Worm (Caenorhabditis elegans) whole organism, L4 larva: ENCODE results near the gene C14C11.2.

ENCODE experiments used
- F26F4.8 ChIP-seq: fragments of 200-800 bp; sonication (Bioruptor generic); conservative IDR thresholded peaks from 2 replicates; pipeline ENCODE4 v1.3.6; 2022; ENCODE audit warnings: missing genetic modification characterization, missing compliant biosample characterization
- F37D6.2 ChIP-seq: sonication (generic microtip); optimal IDR thresholded peaks from 2 replicates; lab custom pipeline; 2016; ENCODE audit warnings: mild to moderate bottlenecking, missing genetic modification characterization, missing compliant biosample characterization
- F49E8.2 ChIP-seq: sonication (generic microtip); optimal IDR thresholded peaks from 2 replicates; lab custom pipeline; 2016; ENCODE audit warnings: missing compliant biosample characterization, mild to moderate bottlenecking, missing genetic modification characterization, borderline replicate concordance
- T20F7.1 ChIP-seq: fragments of 200-800 bp; sonication (Bioruptor generic); optimal IDR thresholded peaks from 2 replicates; lab custom pipeline; 2018; ENCODE audit warnings: mild to moderate bottlenecking, missing genetic modification characterization, missing compliant biosample characterization
- T26A8.4 ChIP-seq: fragments of 200-800 bp; sonication (Bioruptor generic); IDR thresholded peaks from 2 replicates; pipeline ENCODE4 v1.3.6; 2022; ENCODE audit warnings: missing genetic modification characterization, missing compliant biosample characterization
- Y48G9A.11 ChIP-seq: fragments of 200-800 bp; sonication (Bioruptor generic); IDR thresholded peaks from 2 replicates; pipeline ENCODE4 v1.3.6; 2022; ENCODE audit warnings: missing genetic modification reagents, missing genetic modification characterization, missing compliant biosample characterization
- Y75B8A.6 ChIP-seq: fragments of 200-800 bp; sonication (Bioruptor generic); IDR thresholded peaks from 2 replicates; pipeline ENCODE4 v1.3.6; 2022; ENCODE audit warnings: missing genetic modification reagents, missing genetic modification characterization, missing compliant biosample characterization
- ZK337.2 ChIP-seq: fragments of 200-800 bp; sonication (Bioruptor generic); IDR thresholded peaks from 2 replicates; pipeline ENCODE4 v1.3.6; 2022; ENCODE audit warnings: missing genetic modification reagents, missing genetic modification characterization, missing compliant biosample characterization
- ZK546.5 ChIP-seq, 2 experiments: sonication (generic microtip); optimal IDR thresholded peaks; 2 replicates each; lab custom pipeline; 2017; ENCODE audit warnings: missing biosample characterization in 2 of 2, missing genetic modification characterization in 2 of 2
- aly-2 ChIP-seq: sonication (generic microtip); optimal IDR thresholded peaks from 2 replicates; lab custom pipeline; 2018; ENCODE audit warnings: missing biosample characterization, missing genetic modification characterization
- arid-1 ChIP-seq: fragments of 200-800 bp; sonication (Bioruptor generic); conservative IDR thresholded peaks from 2 replicates; pipeline ENCODE4 v1.3.6; 2022; ENCODE audit warnings: missing genetic modification reagents, missing genetic modification characterization, missing compliant biosample characterization
- ceh-20 ChIP-seq: fragments of 200-800 bp; sonication (Bioruptor generic); IDR thresholded peaks from 2 replicates; pipeline ENCODE4 v1.3.6; 2022; ENCODE audit warnings: missing genetic modification reagents, missing genetic modification characterization, missing compliant biosample characterization
- ceh-28 ChIP-seq: fragments of 150-350 bp; optimal IDR thresholded peaks from 2 replicates; lab custom pipeline; 2014; ENCODE audit warnings: missing biosample characterization, missing genetic modification reagents, missing genetic modification characterization
- ceh-32 ChIP-seq: sonication (generic microtip); optimal IDR thresholded peaks from 2 replicates; lab custom pipeline; 2016; ENCODE audit warnings: mild to moderate bottlenecking, missing genetic modification characterization, missing compliant biosample characterization; ENCODE audit not compliant: poor library complexity
- ceh-82 ChIP-seq: sonication (generic microtip); optimal IDR thresholded peaks from 2 replicates; lab custom pipeline; 2017; ENCODE audit warnings: missing biosample characterization, missing genetic modification characterization
- ces-1 ChIP-seq: fragments of 150-350 bp; sonication (generic microtip); optimal IDR thresholded peaks from 4 replicates; lab custom pipeline; 2014; ENCODE audit warnings: missing biosample characterization, missing genetic modification reagents, missing genetic modification characterization
- ctbp-1 ChIP-seq: fragments of 200-800 bp; sonication (Bioruptor generic); IDR thresholded peaks from 2 replicates; pipeline ENCODE4 v1.3.6; 2022; ENCODE audit warnings: missing genetic modification reagents, missing genetic modification characterization, missing compliant biosample characterization
- daf-16 ChIP-seq, 3 experiments: sonication (generic microtip); optimal IDR thresholded peaks; 2 replicates each; lab custom pipeline; 2016 to 2017; ENCODE audit warnings: missing genetic modification characterization in 3 of 3, missing genetic modification reagents in 3 of 3, mild to moderate bottlenecking in 2 of 3, missing compliant biosample characterization in 2 of 3, missing biosample characterization in 1 of 3, moderate library complexity in 1 of 3
- daf-19 ChIP-seq: fragments of 200-800 bp; sonication (Bioruptor generic); conservative IDR thresholded peaks from 2 replicates; pipeline ENCODE4 v1.3.6; 2022; ENCODE audit warnings: missing genetic modification characterization, missing compliant biosample characterization
- daf-8 ChIP-seq: fragments of 200-800 bp; sonication (Bioruptor generic); IDR thresholded peaks from 2 replicates; pipeline ENCODE4 v1.3.6; 2022; ENCODE audit warnings: missing genetic modification characterization, missing compliant biosample characterization
- dmd-8 ChIP-seq: fragments of 200-800 bp; sonication (Bioruptor generic); IDR thresholded peaks from 2 replicates; pipeline ENCODE4 v1.3.6; 2022; ENCODE audit warnings: missing genetic modification characterization, missing compliant biosample characterization
- dve-1 ChIP-seq: sonication (generic microtip); optimal IDR thresholded peaks from 2 replicates; lab custom pipeline; 2017; ENCODE audit warnings: antibody characterized with exemption, mild to moderate bottlenecking, missing genetic modification characterization, missing compliant biosample characterization; ENCODE audit not compliant: insufficient read depth
- egl-27 ChIP-seq: sonication (generic microtip); optimal IDR thresholded peaks from 3 replicates; lab custom pipeline; 2017; ENCODE audit warnings: missing biosample characterization, missing genetic modification reagents, missing genetic modification characterization
- fkh-10 ChIP-seq: fragments of 150-350 bp; optimal IDR thresholded peaks from 2 replicates; lab custom pipeline; 2014; ENCODE audit warnings: missing biosample characterization, missing genetic modification reagents, missing genetic modification characterization
- fos-1 ChIP-seq: fragments of 150-350 bp; optimal IDR thresholded peaks from 2 replicates; lab custom pipeline; 2014; ENCODE audit warnings: missing biosample characterization, missing genetic modification characterization
- gei-8 ChIP-seq: fragments of 200-800 bp; sonication (Bioruptor generic); optimal IDR thresholded peaks from 2 replicates; lab custom pipeline; 2018; ENCODE audit warnings: mild to moderate bottlenecking, missing genetic modification characterization, missing compliant biosample characterization
- hif-1 ChIP-seq, 2 experiments: sonication (generic microtip); optimal IDR thresholded peaks; 2 replicates each; lab custom pipeline; 2016 to 2017; ENCODE audit warnings: missing compliant biosample characterization in 2 of 2, missing genetic modification characterization in 2 of 2, missing genetic modification reagents in 2 of 2, missing genotype in 2 of 2, mild to moderate bottlenecking in 1 of 2
- hlh-11 ChIP-seq: fragments of 200-800 bp; sonication (Bioruptor generic); optimal IDR thresholded peaks from 2 replicates; lab custom pipeline; 2018; ENCODE audit warnings: mild to moderate bottlenecking, missing genetic modification characterization, missing compliant biosample characterization
- hlh-30 ChIP-seq: sonication (generic microtip); optimal IDR thresholded peaks from 2 replicates; lab custom pipeline; 2017; ENCODE audit warnings: antibody characterized with exemption, mild to moderate bottlenecking, missing genetic modification characterization, missing compliant biosample characterization; ENCODE audit not compliant: insufficient read depth
- lin-15B ChIP-seq: fragments of 150-350 bp; sonication (generic microtip); optimal IDR thresholded peaks from 3 replicates; lab custom pipeline; 2014; ENCODE audit warnings: missing biosample characterization, missing genetic modification characterization
- lin-39 ChIP-seq: fragments of 150-350 bp; optimal IDR thresholded peaks from 2 replicates; lab custom pipeline; 2014; ENCODE audit warnings: missing biosample characterization, missing genetic modification reagents, missing genetic modification characterization
- lsy-2 ChIP-seq, 2 experiments: fragments of 150-350 bp in 1 of 2; sonication (generic microtip) in 1 of 2; optimal IDR thresholded peaks; 2 replicates each; lab custom pipeline; 2014 to 2017; ENCODE audit warnings: missing biosample characterization in 2 of 2, missing genetic modification characterization in 2 of 2
- madf-9 ChIP-seq: fragments of 200-800 bp; sonication (Bioruptor generic); conservative IDR thresholded peaks from 2 replicates; pipeline ENCODE4 v1.3.6; 2022; ENCODE audit warnings: missing genetic modification reagents, missing genetic modification characterization, missing compliant biosample characterization
- mdt-29 ChIP-seq: fragments of 200-800 bp; sonication (Bioruptor generic); IDR thresholded peaks from 2 replicates; pipeline ENCODE4 v1.3.6; 2022; ENCODE audit warnings: missing genetic modification reagents, missing genetic modification characterization, missing compliant biosample characterization
- mxl-2 ChIP-seq: fragments of 200-800 bp; sonication (Bioruptor generic); conservative IDR thresholded peaks from 2 replicates; pipeline ENCODE4 v1.3.6; 2022; ENCODE audit warnings: missing genetic modification reagents, missing genetic modification characterization, missing compliant biosample characterization
- nhr-10 ChIP-seq: fragments of 150-350 bp; optimal IDR thresholded peaks from 2 replicates; lab custom pipeline; 2014; ENCODE audit warnings: missing biosample characterization, missing genetic modification characterization
- nhr-11 ChIP-seq: fragments of 150-350 bp; optimal IDR thresholded peaks from 2 replicates; lab custom pipeline; 2014; ENCODE audit warnings: missing biosample characterization, missing genetic modification characterization
- nhr-237 ChIP-seq: sonication (generic microtip); optimal IDR thresholded peaks from 2 replicates; lab custom pipeline; 2017; ENCODE audit warnings: missing biosample characterization, missing genetic modification characterization
- nhr-28 ChIP-seq: fragments of 150-350 bp; optimal IDR thresholded peaks from 2 replicates; lab custom pipeline; 2014; ENCODE audit warnings: missing biosample characterization, missing genetic modification characterization
- nhr-6 ChIP-seq: fragments of 150-350 bp; optimal IDR thresholded peaks from 2 replicates; lab custom pipeline; 2014; ENCODE audit warnings: missing biosample characterization, missing genetic modification characterization
- nhr-76 ChIP-seq: fragments of 150-350 bp; optimal IDR thresholded peaks from 2 replicates; lab custom pipeline; 2014; ENCODE audit warnings: missing biosample characterization, missing genetic modification characterization
- sdz-12 ChIP-seq: fragments of 200-800 bp; sonication (Bioruptor generic); optimal IDR thresholded peaks from 2 replicates; lab custom pipeline; 2018; ENCODE audit warnings: mild to moderate bottlenecking, missing genetic modification characterization, missing compliant biosample characterization
- tra-1 ChIP-seq: fragments of 200-800 bp; sonication (Bioruptor generic); IDR thresholded peaks from 2 replicates; pipeline ENCODE4 v1.3.6; 2022; ENCODE audit warnings: missing genetic modification reagents, missing genetic modification characterization, missing compliant biosample characterization
- unc-130 ChIP-seq: sonication (generic microtip); optimal IDR thresholded peaks from 2 replicates; lab custom pipeline; 2016; ENCODE audit warnings: missing genetic modification reagents, missing genetic modification characterization, missing compliant biosample characterization
- unc-62 ChIP-seq, 3 experiments: fragments of 150-350 bp in 1 of 3; sonication (generic microtip); optimal IDR thresholded peaks in 2 of 3; peaks in 1 of 3; 1 replicate in 1 of 3; 2 replicates in 2 of 3; lab custom pipeline; 2014 to 2017; ENCODE audit warnings: missing biosample characterization in 3 of 3, missing genetic modification characterization in 3 of 3, missing genetic modification reagents in 3 of 3, missing genotype in 1 of 3
- vab-7 ChIP-seq: fragments of 200-800 bp; sonication (Bioruptor generic); IDR thresholded peaks from 2 replicates; pipeline ENCODE4 v1.3.6; 2022; ENCODE audit warnings: missing genetic modification reagents, missing genetic modification characterization, missing compliant biosample characterization
- zfp-2 ChIP-seq: sonication (generic microtip); optimal IDR thresholded peaks from 2 replicates; lab custom pipeline; 2016; ENCODE audit warnings: mild to moderate bottlenecking, missing genetic modification characterization, missing compliant biosample characterization
- zfp-3 ChIP-seq: fragments of 200-800 bp; sonication (Bioruptor generic); conservative IDR thresholded peaks from 2 replicates; pipeline ENCODE4 v1.3.6; 2022; ENCODE audit warnings: missing genetic modification reagents, missing genetic modification characterization, missing compliant biosample characterization
- zip-2 ChIP-seq: fragments of 150-350 bp; optimal IDR thresholded peaks from 2 replicates; lab custom pipeline; 2014; ENCODE audit warnings: missing biosample characterization, missing genetic modification characterization
- ztf-11 ChIP-seq: fragments of 150-350 bp; optimal IDR thresholded peaks from 2 replicates; lab custom pipeline; 2014; ENCODE audit warnings: missing biosample characterization, missing genetic modification characterization

Gene C14C11.2

ce11 chrV:5684534-5684933, 23.6 kb downstream of the C14C11.2 start, which contains the start of the genes hmgs-1 and F25B4.4 (continued):
- TF ChIP-seq ceh-28 (tag; lab: Kevin White, UChicago) = no peak
- peak; percentile 73 for TF ChIP-seq T26A8.4
- no peak for TF ChIP-seq aly-2 (tag; lab: Kevin White, UChicago)
- TF ChIP-seq ZK546.5 (tag; optimal IDR thresholded peaks at IDR 0.05; lab: Kevin White, UChicago) = peak in 1 of 2 experiments; percentile 21
- no peak for TF ChIP-seq nhr-76 (tag; lab: Kevin White, UChicago)
- peak; percentile 95 for TF ChIP-seq nhr-11 (tag; lab: Kevin White, UChicago)
- peak in 1 of 2 experiments; percentile 27 for TF ChIP-seq daf-16 (GFP tag; optimal IDR thresholded peaks at IDR 0.05; lab: Kevin White, UChicago)
- peak; percentile 33 for TF ChIP-seq daf-16 (tag; optimal IDR thresholded peaks at IDR 0.05; lab: Kevin White, UChicago)
- no peak for TF ChIP-seq daf-19
- no peak for TF ChIP-seq mxl-2 (GFP tag; lab: Robert Waterston, UW)
- TF ChIP-seq F37D6.2 (tag; lab: Kevin White, UChicago) = peak; percentile 65
- no peak for TF ChIP-seq Y75B8A.6
- TF ChIP-seq sdz-12 (GFP tag; lab: Kevin White, UChicago) = no peak
- TF ChIP-seq T20F7.1 (GFP tag; lab: Kevin White, UChicago) = peak; percentile 85
- TF ChIP-seq dve-1 (tag; lab: Kevin White, UChicago) = peak; percentile 94
- TF ChIP-seq unc-62 (GFP tag; optimal IDR thresholded peaks at IDR 0.05 in 1 of 2; lab: Kevin White, UChicago) = peak in 1 of 2 experiments; percentile 83
- no peak for TF ChIP-seq unc-62 (tag; optimal IDR thresholded peaks at IDR 0.05; lab: Kevin White, UChicago)
- peak; percentile 1 for TF ChIP-seq nhr-10 (tag; lab: Kevin White, UChicago)
- peak; percentile 83 for TF ChIP-seq hlh-11 (tag; lab: Kevin White, UChicago)
- TF ChIP-seq tra-1 (GFP tag; lab: Robert Waterston, UW) = peak; percentile 79
- 0 out of 2 replicates have a peak, but pooled peaks have one; percentile 26 for TF ChIP-seq madf-9 (GFP tag; lab: Robert Waterston, UW)
- no peak for TF ChIP-seq mdt-29 (GFP tag; lab: Robert Waterston, UW)
- no peak for TF ChIP-seq gei-8 (GFP tag; lab: Kevin White, UChicago)
- TF ChIP-seq zfp-2 = peak; percentile 67
- TF ChIP-seq F49E8.2 (tag; lab: Kevin White, UChicago) = peak; percentile 12
- no peak for TF ChIP-seq ceh-32 (tag; lab: Kevin White, UChicago)
- TF ChIP-seq zfp-3 (GFP tag; lab: Robert Waterston, UW) = peak; percentile 71; the same call in 1 of the 2 replicates
- peak; percentile 33; the same call in 1 of the 2 replicates for TF ChIP-seq arid-1
- TF ChIP-seq daf-8 = no peak
- peak; percentile 49; the same call in 1 of the 2 replicates for TF ChIP-seq Y48G9A.11 (GFP tag; lab: Robert Waterston, UW)
- peak; percentile 50 for TF ChIP-seq ceh-20 (GFP tag; lab: Robert Waterston, UW)
- TF ChIP-seq hif-1 (tag; optimal IDR thresholded peaks at IDR 0.05; lab: Kevin White, UChicago) = peak in 1 of 2 experiments; percentile 83
- TF ChIP-seq lsy-2 (tag; optimal IDR thresholded peaks at IDR 0.05; lab: Kevin White, UChicago) = peak; percentile 81 to 95
- peak; percentile 91 for TF ChIP-seq nhr-6
- peak; percentile 7 for TF ChIP-seq ces-1 (GFP tag; lab: Kevin White, UChicago)
- peak; percentile 85 for TF ChIP-seq hlh-30
- TF ChIP-seq fkh-10 (GFP tag; lab: Kevin White, UChicago) = peak; percentile 93
- no peak for TF ChIP-seq egl-27 (tag; lab: Kevin White, UChicago)
- TF ChIP-seq F26F4.8 (GFP tag; lab: Robert Waterston, UW) = no peak
- TF ChIP-seq unc-130 (GFP tag; lab: Kevin White, UChicago) = peak; percentile 64
- no peak for TF ChIP-seq nhr-237 (tag; lab: Kevin White, UChicago)
- TF ChIP-seq fos-1 (tag; lab: Kevin White, UChicago) = no peak
- TF ChIP-seq ctbp-1 (GFP tag; lab: Robert Waterston, UW) = peak; percentile 62
- TF ChIP-seq zip-2 (tag; lab: Kevin White, UChicago) = peak; percentile 31
- 0 out of 2 replicates have a peak, but pooled peaks have one; percentile 41 for TF ChIP-seq vab-7 (GFP tag; lab: Robert Waterston, UW)
- peak; percentile 26 for TF ChIP-seq lin-15B
- TF ChIP-seq ceh-82 (tag; lab: Kevin White, UChicago) = no peak
- no peak for TF ChIP-seq dmd-8 (GFP tag; lab: Robert Waterston, UW)
- TF ChIP-seq nhr-28 (tag; lab: Kevin White, UChicago) = peak; percentile 73
- TF ChIP-seq ZK337.2 (GFP tag; lab: Robert Waterston, UW) = no peak
- TF ChIP-seq ztf-11 = no peak
- no peak for TF ChIP-seq lin-39 (tag; lab: Kevin White, UChicago)
